Fruit fly (Drosophila melanogaster) whole organism: ENCODE results near the gene RpS21.

Experiments used
- CG8478 ChIP-seq: fragments of >200 bp; optimal IDR thresholded peaks from 2 replicates; lab custom pipeline; 2018; ENCODE audit warnings: inconsistent platforms
- Dll ChIP-seq: fragments of >200 bp; optimal IDR thresholded peaks from 2 replicates; lab custom pipeline; 2017
- EcR ChIP-seq, 2 experiments: fragments of >200 bp; optimal IDR thresholded peaks; 2 replicates each; lab custom pipeline; 2017; ENCODE audit warnings: missing biosample characterization in 2 of 2, missing genetic modification characterization in 2 of 2, missing genetic modification reagents in 2 of 2
- pan ChIP-seq: fragments of >200 bp; optimal IDR thresholded peaks from 2 replicates; lab custom pipeline; 2017
- psq ChIP-seq: fragments of >200 bp; optimal IDR thresholded peaks from 2 replicates; lab custom pipeline; 2017

DNA sequence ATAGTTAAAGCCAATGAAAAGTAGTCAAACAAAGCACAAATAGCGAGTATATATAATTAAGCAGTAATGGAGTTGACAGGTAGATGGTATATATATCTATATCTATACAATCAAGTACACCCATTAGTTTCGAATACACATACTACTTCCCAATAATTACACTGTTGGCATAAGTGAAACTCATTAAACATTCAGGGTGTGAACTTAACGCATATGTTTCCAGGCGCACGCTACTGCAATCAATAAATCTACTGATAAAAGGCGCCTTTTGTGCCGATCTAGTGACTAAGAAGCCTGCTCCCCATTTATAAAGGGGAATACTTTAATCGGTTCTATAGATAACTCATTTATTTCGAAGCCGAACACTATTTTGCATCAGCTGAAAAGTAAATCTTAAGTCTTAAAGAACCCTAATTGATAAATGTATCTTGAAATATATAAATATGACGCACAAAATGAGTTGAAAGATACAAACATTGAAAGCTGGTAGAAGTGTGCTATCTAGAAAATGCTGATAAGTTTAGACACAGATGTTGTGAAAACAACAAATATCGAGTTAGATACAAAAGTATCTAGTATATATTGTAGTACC, 27.9 kb downstream of the RpS21 start:
- no peak for TF ChIP-seq psq (lab: Kevin White, UChicago)
- no peak for TF ChIP-seq pan (lab: Kevin White, UChicago)
- TF ChIP-seq Dll, result no peak
- TF ChIP-seq EcR (GFP tag; optimal IDR thresholded peaks at IDR 0.05; lab: Kevin White, UChicago), result no peak
- TF ChIP-seq CG8478 (lab: Kevin White, UChicago), result no peak
